Worm (Caenorhabditis elegans): ENCODE data around the gene crn-7.

DNA sequence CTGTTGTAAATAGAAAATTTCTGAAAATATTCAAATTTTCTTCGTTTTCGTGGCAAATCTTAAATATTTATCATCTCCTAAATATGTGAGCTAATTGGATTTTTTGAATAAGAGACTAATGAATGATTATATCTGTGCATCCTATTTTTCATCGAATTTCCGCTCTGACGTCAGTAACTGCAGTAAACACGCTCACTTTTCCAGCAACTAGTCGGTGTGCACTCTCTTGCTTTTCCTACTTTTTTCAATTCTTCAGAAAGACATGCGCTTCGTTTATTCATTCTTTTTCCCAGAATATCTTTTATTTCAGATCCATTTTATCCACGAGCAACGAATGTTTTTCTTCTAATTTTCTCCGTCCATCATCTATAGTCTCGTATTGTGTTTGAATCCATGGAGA, 38.9 kb upstream of the crn-7 start:
- no peak for TF ChIP-seq med-1 (GFP tag; optimal IDR thresholded peaks at IDR 0.05; ENCODE audit: insufficient read depth)
- TF ChIP-seq ref-1 (GFP tag; conservative IDR thresholded peaks at IDR 0.05), result no peak
- TF ChIP-seq cog-1 (tag; optimal IDR thresholded peaks at IDR 0.05), result no peak
- no peak for TF ChIP-seq tab-1 (GFP tag; IDR thresholded peaks at IDR 0.05)
- no peak for TF ChIP-seq T22C8.4 (GFP tag; IDR thresholded peaks at IDR 0.05)
- no peak for TF ChIP-seq ztf-23 (GFP tag; IDR thresholded peaks at IDR 0.05)
- no peak for TF ChIP-seq klf-2 (GFP tag; conservative IDR thresholded peaks at IDR 0.05)
- no peak for TF ChIP-seq ztf-29 (GFP tag; IDR thresholded peaks at IDR 0.05)

Measured in whole organism, midembryonic.